Worm (Caenorhabditis elegans) whole organism, L4/young adult: Measurements from ENCODE around the gene rmd-3.
A peak's percentile ranks its signal among the peaks of the same experiment; 100 is the strongest.

ENCODE experiments used
- W03F9.2 ChIP-seq: fragments of 150-350 bp; optimal IDR thresholded peaks from 2 replicates; lab custom pipeline; 2014; ENCODE audit warnings: missing biosample characterization, missing genetic modification characterization
- dao-5 ChIP-seq: sonication (generic microtip); optimal IDR thresholded peaks from 2 replicates; lab custom pipeline; 2016; ENCODE audit warnings: missing genotype, missing genetic modification characterization, moderate library complexity, missing compliant biosample characterization
- him-1 ChIP-seq: sonication (generic microtip); optimal IDR thresholded peaks from 2 replicates; lab custom pipeline; 2016; ENCODE audit warnings: missing genotype, missing genetic modification reagents, missing genetic modification characterization, missing compliant biosample characterization

Gene rmd-3

ce11 chrII:11312223-11312622, 27.2 kb downstream of the rmd-3 start, which contains the start of gene T24F1.7:
T24F1.7 (plus strand) TSS chrII:11312523.
- TF ChIP-seq dao-5 (no peak), W03F9.2 (no peak), him-1 (tag; lab: Kevin White, UChicago) (no peak)

DNA sequence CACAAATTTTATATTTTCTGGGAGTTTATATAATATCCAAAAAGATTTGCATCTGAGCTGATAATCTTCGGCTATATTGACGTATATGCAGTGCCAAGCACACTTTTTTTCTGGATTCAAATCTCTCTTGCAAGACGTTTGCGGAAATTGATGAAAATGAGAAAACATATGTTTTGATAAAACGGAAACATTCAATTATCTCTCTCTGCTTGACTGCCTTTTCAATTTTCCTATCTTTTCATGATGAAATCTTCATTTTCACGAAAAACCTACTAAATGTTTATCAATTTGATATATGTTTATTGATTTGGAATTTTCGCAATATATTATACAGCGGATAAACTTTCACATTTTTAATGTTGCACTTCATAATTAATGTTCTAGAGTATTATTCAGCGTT, 31.5 kb downstream of the rmd-3 start:
- TF ChIP-seq dao-5, result no peak
- no peak for TF ChIP-seq W03F9.2
- TF ChIP-seq him-1 (tag; lab: Kevin White, UChicago), result no peak

DNA sequence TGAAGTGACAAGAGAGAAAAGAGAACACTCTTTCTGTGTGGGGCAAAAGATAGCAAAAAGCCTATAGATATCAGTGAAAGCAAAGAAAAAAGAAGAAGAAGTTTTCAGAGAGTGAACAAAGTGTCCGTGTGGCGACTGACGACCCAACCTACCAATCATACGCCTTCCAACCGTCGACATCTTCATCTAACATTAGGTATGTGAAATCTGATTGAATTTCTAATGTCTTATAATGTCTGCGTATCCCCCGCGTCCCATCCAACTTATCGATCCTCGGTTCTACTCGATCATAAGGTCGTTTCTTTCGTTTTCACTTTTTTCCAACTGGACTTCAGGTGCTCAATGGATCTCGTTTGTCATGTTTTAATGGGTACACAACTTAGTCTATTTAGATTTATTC, 32.1 kb downstream of the rmd-3 start:
- TF ChIP-seq W03F9.2, result no peak
- no peak for TF ChIP-seq dao-5

- TF ChIP-seq dao-5, result no peak
- no peak for TF ChIP-seq W03F9.2
- TF ChIP-seq him-1 (tag; lab: Kevin White, UChicago), result no peak
Measured at ce11 chrII:11305627-11306449, 33.6 kb downstream of the rmd-3 start, which contains the start of gene rsf-1. rsf-1 (plus strand) TSS chrII:11306399.

ce11 chrII:11302591-11302990, 36.8 kb downstream of the rmd-3 start, which contains the start of gene samp-1:
samp-1 (plus strand) TSS chrII:11302891.
- no peak for TF ChIP-seq W03F9.2
- no peak for TF ChIP-seq dao-5
- TF ChIP-seq him-1 (tag; lab: Kevin White, UChicago), result no peak

- TF ChIP-seq W03F9.2, result no peak
- no peak for TF ChIP-seq dao-5
- no peak for TF ChIP-seq him-1 (tag; lab: Kevin White, UChicago)
Measured at ce11 chrII:11301059-11301458, 38.3 kb downstream of the rmd-3 start, which contains the start of gene raga-1. raga-1 (plus strand) TSS chrII:11301359.

ce11 chrII:11297217-11297738, 42.1 kb downstream of the rmd-3 start, which contains the start of gene saps-1:
saps-1 (plus strand) TSS chrII:11297688.
- TF ChIP-seq dao-5 (no peak), W03F9.2 (peak; percentile 31), him-1 (tag; lab: Kevin White, UChicago) (no peak)

DNA sequence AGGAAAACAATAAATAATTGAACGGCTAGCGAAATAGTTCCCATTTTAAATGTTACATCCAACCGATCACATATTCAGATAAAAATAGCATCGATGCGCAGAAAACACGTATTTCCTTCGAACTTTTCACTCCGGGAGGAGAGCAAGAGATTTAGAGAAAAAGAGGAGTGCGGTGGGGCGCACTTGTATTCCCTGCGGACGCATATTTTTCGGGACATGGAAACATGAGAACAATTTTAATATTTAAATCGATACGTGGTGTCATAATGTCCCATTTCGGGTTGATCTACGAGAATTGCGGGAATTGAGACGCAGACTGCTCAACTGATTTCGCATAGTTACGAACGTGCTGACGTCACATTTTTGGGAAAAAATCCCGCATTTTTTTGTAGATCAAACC, 46.0 kb downstream of the rmd-3 start, which contains the start of gene C47G2.4:
C47G2.4 (minus strand) TSS at position 174 of the 400 bp plus-strand sequence.
- TF ChIP-seq W03F9.2, result peak; percentile 69
- no peak for TF ChIP-seq him-1 (tag; lab: Kevin White, UChicago)
- TF ChIP-seq dao-5, result no peak

DNA sequence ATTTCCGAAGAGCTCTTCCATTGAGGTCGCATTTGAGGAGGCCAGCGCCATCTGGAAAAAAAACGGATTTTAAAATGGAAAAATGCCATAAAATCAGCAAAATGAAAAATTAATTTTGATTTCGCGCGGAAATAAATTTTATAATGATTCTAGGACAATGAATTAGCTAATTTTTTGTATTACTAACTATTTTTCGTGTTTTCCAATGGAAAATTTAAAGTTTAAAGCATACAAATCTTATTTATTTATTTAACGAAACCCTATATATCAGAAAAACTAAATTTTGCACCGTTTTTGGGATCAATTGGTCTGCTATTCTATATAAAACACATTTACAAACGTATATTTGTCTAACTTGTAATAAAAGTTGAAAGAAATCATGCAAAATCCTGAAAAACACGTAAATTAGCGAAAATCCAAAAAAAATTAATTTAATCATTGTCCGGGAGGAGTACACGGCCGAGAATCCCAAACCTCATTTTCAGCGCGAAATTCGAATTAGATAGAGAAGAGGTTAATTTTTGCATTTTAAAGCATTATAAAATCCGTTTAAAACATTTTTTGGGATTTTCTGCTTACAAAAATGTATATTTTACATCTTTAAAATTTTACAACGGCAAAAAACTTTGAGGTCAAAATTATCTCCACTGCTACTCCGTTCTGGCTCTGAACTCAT, 49.2 kb downstream of the rmd-3 start, which contains the start of gene C47G2.3:
C47G2.3 (minus strand) TSS at position 51 of the 676 bp plus-strand sequence.
- no peak for TF ChIP-seq dao-5
- TF ChIP-seq him-1 (tag; lab: Kevin White, UChicago), result peak; percentile 5
- peak; percentile 71 for TF ChIP-seq W03F9.2
